Fruit fly (Drosophila melanogaster) whole organism, embryonic: ENCODE results near the gene Tlk.

Experiments
- B-H1 ChIP-seq: fragments of 200-800 bp; sonication (Bioruptor generic); IDR thresholded peaks from 3 replicates; pipeline ENCODE4 v1.3.6; 2022; ENCODE audit warnings: missing biosample characterization, missing genetic modification characterization
- CG12104 ChIP-seq: fragments of 200-800 bp; sonication (Bioruptor generic); optimal IDR thresholded peaks from 3 replicates; lab custom pipeline; 2016; ENCODE audit warnings: missing biosample characterization, missing genetic modification characterization
- CG15269 ChIP-seq: fragments of 200-800 bp; sonication (Bioruptor generic); optimal IDR thresholded peaks from 2 replicates; lab custom pipeline; 2018; ENCODE audit warnings: missing biosample characterization, mild to moderate bottlenecking, missing genetic modification characterization, moderate library complexity
- CG2202 ChIP-seq: fragments of 200-800 bp; sonication (Bioruptor generic); optimal IDR thresholded peaks from 2 replicates; lab custom pipeline; 2018; ENCODE audit warnings: missing biosample characterization, mild to moderate bottlenecking, missing genetic modification characterization
- CG30403 ChIP-seq: fragments of 200-800 bp; sonication (Bioruptor generic); optimal IDR thresholded peaks from 3 replicates; lab custom pipeline; 2016; ENCODE audit warnings: missing biosample characterization, missing genetic modification characterization
- CG31365 ChIP-seq: fragments of 200-800 bp; sonication (Bioruptor generic); optimal IDR thresholded peaks from 2 replicates; lab custom pipeline; 2018; ENCODE audit warnings: missing biosample characterization, mild to moderate bottlenecking, missing genetic modification characterization
- CG31388 ChIP-seq: fragments of 200-800 bp; sonication (Bioruptor generic); optimal IDR thresholded peaks from 2 replicates; lab custom pipeline; 2016; ENCODE audit warnings: missing biosample characterization, missing genetic modification characterization
- CG3163 ChIP-seq: fragments of 200-800 bp; sonication (Bioruptor generic); optimal IDR thresholded peaks from 3 replicates; lab custom pipeline; 2016; ENCODE audit warnings: missing biosample characterization, missing genetic modification characterization
- CG32532 ChIP-seq: fragments of 200-800 bp; sonication (Bioruptor generic); IDR thresholded peaks from 2 replicates; pipeline ENCODE4 v1.3.6; 2022; ENCODE audit warnings: missing biosample characterization, missing genetic modification characterization
- CG32767 ChIP-seq: fragments of 200-800 bp; sonication (Bioruptor generic); IDR thresholded peaks from 2 replicates; pipeline ENCODE4 v1.3.6; 2022; ENCODE audit warnings: missing biosample characterization, missing genetic modification characterization
- CG33213 ChIP-seq: fragments of 200-800 bp; sonication (Bioruptor generic); optimal IDR thresholded peaks from 3 replicates; lab custom pipeline; 2016; ENCODE audit warnings: missing biosample characterization, missing genetic modification characterization
- CG5245 ChIP-seq: fragments of 200-800 bp; sonication (Bioruptor generic); optimal IDR thresholded peaks from 3 replicates; lab custom pipeline; 2016; ENCODE audit warnings: missing biosample characterization, missing genetic modification characterization
- CG7839 ChIP-seq: fragments of 200-800 bp; sonication (Bioruptor generic); optimal IDR thresholded peaks from 3 replicates; lab custom pipeline; 2018; ENCODE audit warnings: missing biosample characterization, mild to moderate bottlenecking, missing genetic modification characterization, moderate library complexity
- CG8478 ChIP-seq: fragments of >200 bp; optimal IDR thresholded peaks from 2 replicates; lab custom pipeline; 2018
- CoRest ChIP-seq: fragments of 200-800 bp; sonication (Bioruptor generic); optimal IDR thresholded peaks from 3 replicates; lab custom pipeline; 2018; ENCODE audit warnings: missing biosample characterization, mild to moderate bottlenecking, missing genetic modification characterization, moderate library complexity
- D19A ChIP-seq: fragments of 200-800 bp; optimal IDR thresholded peaks from 3 replicates; lab custom pipeline; 2019; ENCODE audit warnings: missing biosample characterization, mild to moderate bottlenecking, missing genetic modification characterization, moderate library complexity
- Hr51 ChIP-seq, 2 experiments: fragments of 200-800 bp; sonication (Bioruptor generic); optimal IDR thresholded peaks; 2 replicates in 1 of 2; 3 replicates in 1 of 2; lab custom pipeline; 2016 to 2018; ENCODE audit warnings: missing biosample characterization in 2 of 2, missing genetic modification characterization in 2 of 2, mild to moderate bottlenecking in 1 of 2, moderate library complexity in 1 of 2
- Lim3 ChIP-seq: fragments of 200-800 bp; sonication (Bioruptor generic); IDR thresholded peaks from 2 replicates; pipeline ENCODE4 v1.3.6; 2022; ENCODE audit warnings: missing biosample characterization, missing genetic modification characterization
- Med ChIP-seq: fragments of 200-800 bp; sonication (Bioruptor generic); peaks from one replicate; lab custom pipeline; 2016; ENCODE audit warnings: missing biosample characterization, missing genetic modification characterization, mild to moderate bottlenecking, inconsistent platforms, moderate library complexity
- NC2α ChIP-seq: fragments of 200-800 bp; sonication (Bioruptor generic); optimal IDR thresholded peaks from 2 replicates; lab custom pipeline; 2016; ENCODE audit warnings: missing biosample characterization, missing genetic modification characterization
- NC2β ChIP-seq: fragments of 200-800 bp; sonication (Bioruptor generic); optimal IDR thresholded peaks from 2 replicates; lab custom pipeline; 2016; ENCODE audit warnings: missing biosample characterization, missing genetic modification characterization
- Nf-YB ChIP-seq: fragments of 200-800 bp; sonication (Bioruptor generic); optimal IDR thresholded peaks from 3 replicates; lab custom pipeline; 2019; ENCODE audit warnings: missing biosample characterization, mild to moderate bottlenecking, missing genetic modification characterization, moderate library complexity
- NfI ChIP-seq: fragments of 200-800 bp; sonication (Bioruptor generic); optimal IDR thresholded peaks from 3 replicates; lab custom pipeline; 2018; ENCODE audit warnings: missing biosample characterization, mild to moderate bottlenecking, missing genetic modification characterization, moderate library complexity
- Ptx1 ChIP-seq: fragments of 200-800 bp; sonication (Bioruptor generic); IDR thresholded peaks from 2 replicates; pipeline ENCODE4 v1.3.6; 2022; ENCODE audit warnings: missing biosample characterization, missing genetic modification characterization
- Ravus ChIP-seq: fragments of 200-800 bp; sonication (Bioruptor generic); IDR thresholded peaks from 2 replicates; pipeline ENCODE4 v1.3.6; 2022; ENCODE audit warnings: missing biosample characterization, missing genetic modification characterization
- Rfx ChIP-seq: fragments of 200-800 bp; sonication (Bioruptor generic); IDR thresholded peaks from 2 replicates; pipeline ENCODE4 v1.3.6; 2022; ENCODE audit warnings: missing biosample characterization, missing genetic modification characterization
- Ssrp ChIP-seq: fragments of 200-800 bp; sonication (Bioruptor generic); optimal IDR thresholded peaks from 2 replicates; lab custom pipeline; 2018; ENCODE audit warnings: missing biosample characterization, mild to moderate bottlenecking, missing genetic modification characterization, moderate library complexity
- bsh ChIP-seq, 2 experiments: fragments of 200-800 bp; sonication (Bioruptor generic); optimal IDR thresholded peaks; 2 replicates each; lab custom pipeline; 2017 to 2018; ENCODE audit warnings: mild to moderate bottlenecking in 2 of 2, missing biosample characterization in 2 of 2, missing genetic modification characterization in 2 of 2, moderate library complexity in 1 of 2
- btn ChIP-seq: fragments of 200-800 bp; sonication (Bioruptor generic); optimal IDR thresholded peaks from 2 replicates; lab custom pipeline; 2016; ENCODE audit warnings: missing biosample characterization, missing genetic modification characterization
- caup ChIP-seq: fragments of 200-800 bp; sonication (Bioruptor generic); optimal IDR thresholded peaks from 3 replicates; lab custom pipeline; 2017; ENCODE audit warnings: missing biosample characterization, mild to moderate bottlenecking, missing genetic modification characterization, moderate library complexity; ENCODE audit not compliant: severe bottlenecking
- crol ChIP-seq: fragments of 200-800 bp; sonication (Bioruptor generic); IDR thresholded peaks from 2 replicates; pipeline ENCODE4 v1.3.6; 2022; ENCODE audit warnings: missing biosample characterization, missing genetic modification characterization
- dmrt99B ChIP-seq: fragments of 200-800 bp; sonication (Bioruptor generic); optimal IDR thresholded peaks from 2 replicates; lab custom pipeline; 2018; ENCODE audit warnings: missing biosample characterization, mild to moderate bottlenecking, missing genetic modification characterization, moderate library complexity
- eve ChIP-seq, 2 experiments: fragments of >200 bp; optimal IDR thresholded peaks; 2 replicates each; lab custom pipeline; 2017; ENCODE audit warnings: missing biosample characterization in 2 of 2, missing genetic modification characterization in 2 of 2
- fd96Cb ChIP-seq: fragments of 200-800 bp; sonication (Bioruptor generic); optimal IDR thresholded peaks from 2 replicates; lab custom pipeline; 2018; ENCODE audit warnings: missing biosample characterization, mild to moderate bottlenecking, missing genetic modification characterization, moderate library complexity
- gem ChIP-seq: fragments of 200-800 bp; sonication (Bioruptor generic); optimal IDR thresholded peaks from 2 replicates; lab custom pipeline; 2019; ENCODE audit warnings: missing biosample characterization, mild to moderate bottlenecking, missing genetic modification characterization, moderate library complexity
- gfzf ChIP-seq: fragments of 200-800 bp; sonication (Bioruptor generic); optimal IDR thresholded peaks from 2 replicates; lab custom pipeline; 2016; ENCODE audit warnings: missing biosample characterization, mild to moderate bottlenecking, missing genetic modification characterization, moderate library complexity
- grau ChIP-seq: fragments of 200-800 bp; optimal IDR thresholded peaks from 3 replicates; lab custom pipeline; 2019; ENCODE audit warnings: missing biosample characterization, mild to moderate bottlenecking, missing genetic modification characterization, moderate library complexity
- hb ChIP-seq: fragments of 200-800 bp; sonication (Bioruptor generic); IDR thresholded peaks from 3 replicates; pipeline ENCODE4 v1.3.6; 2022; ENCODE audit warnings: missing biosample characterization, missing genetic modification characterization; ENCODE audit not compliant: partially characterized antibody
- kah ChIP-seq: fragments of 200-800 bp; sonication (Bioruptor generic); optimal IDR thresholded peaks from 2 replicates; lab custom pipeline; 2018; ENCODE audit warnings: missing biosample characterization, mild to moderate bottlenecking, missing genetic modification characterization
- kni ChIP-seq: fragments of 200-800 bp; sonication (Bioruptor generic); optimal IDR thresholded peaks from 3 replicates; lab custom pipeline; 2017; ENCODE audit warnings: mild to moderate bottlenecking, missing biosample characterization, missing genetic modification reagents, missing genetic modification characterization
- lbe ChIP-seq: fragments of 200-800 bp; sonication (Bioruptor generic); optimal IDR thresholded peaks from 2 replicates; lab custom pipeline; 2016; ENCODE audit warnings: missing biosample characterization, mild to moderate bottlenecking, missing genetic modification characterization
- nerfin-2 ChIP-seq: fragments of 200-800 bp; sonication (Bioruptor generic); IDR thresholded peaks from 2 replicates; pipeline ENCODE4 v1.3.6; 2022; ENCODE audit warnings: missing biosample characterization, missing genetic modification characterization; ENCODE audit not compliant: partially characterized antibody
- pb ChIP-seq: fragments of 200-800 bp; sonication (Bioruptor generic); optimal IDR thresholded peaks from 3 replicates; lab custom pipeline; 2016; ENCODE audit warnings: missing biosample characterization, missing genetic modification characterization
- repo ChIP-seq: fragments of 200-800 bp; sonication (Bioruptor generic); optimal IDR thresholded peaks from 2 replicates; lab custom pipeline; 2016; ENCODE audit warnings: missing biosample characterization, missing genetic modification characterization
- sens ChIP-seq: fragments of 200-800 bp; sonication (Bioruptor generic); peaks from one replicate; lab custom pipeline; 2016; ENCODE audit warnings: missing biosample characterization, missing genetic modification characterization
- slbo ChIP-seq: fragments of 200-800 bp; sonication (Bioruptor generic); IDR thresholded peaks from 2 replicates; pipeline ENCODE4 v1.3.6; 2022; ENCODE audit warnings: missing biosample characterization, missing genetic modification characterization
- stc ChIP-seq: fragments of 200-800 bp; sonication (Bioruptor generic); IDR thresholded peaks from 2 replicates; pipeline ENCODE4 v1.3.6; 2022; ENCODE audit warnings: missing biosample characterization, missing genetic modification characterization
- trem ChIP-seq: fragments of 200-800 bp; optimal IDR thresholded peaks from 3 replicates; lab custom pipeline; 2019; ENCODE audit warnings: missing biosample characterization, mild to moderate bottlenecking, missing genetic modification characterization, moderate library complexity
- unpg ChIP-seq: fragments of 200-800 bp; sonication (Bioruptor generic); optimal IDR thresholded peaks from 3 replicates; lab custom pipeline; 2018; ENCODE audit warnings: missing biosample characterization, mild to moderate bottlenecking, missing genetic modification characterization, moderate library complexity

Gene Tlk

DNA sequence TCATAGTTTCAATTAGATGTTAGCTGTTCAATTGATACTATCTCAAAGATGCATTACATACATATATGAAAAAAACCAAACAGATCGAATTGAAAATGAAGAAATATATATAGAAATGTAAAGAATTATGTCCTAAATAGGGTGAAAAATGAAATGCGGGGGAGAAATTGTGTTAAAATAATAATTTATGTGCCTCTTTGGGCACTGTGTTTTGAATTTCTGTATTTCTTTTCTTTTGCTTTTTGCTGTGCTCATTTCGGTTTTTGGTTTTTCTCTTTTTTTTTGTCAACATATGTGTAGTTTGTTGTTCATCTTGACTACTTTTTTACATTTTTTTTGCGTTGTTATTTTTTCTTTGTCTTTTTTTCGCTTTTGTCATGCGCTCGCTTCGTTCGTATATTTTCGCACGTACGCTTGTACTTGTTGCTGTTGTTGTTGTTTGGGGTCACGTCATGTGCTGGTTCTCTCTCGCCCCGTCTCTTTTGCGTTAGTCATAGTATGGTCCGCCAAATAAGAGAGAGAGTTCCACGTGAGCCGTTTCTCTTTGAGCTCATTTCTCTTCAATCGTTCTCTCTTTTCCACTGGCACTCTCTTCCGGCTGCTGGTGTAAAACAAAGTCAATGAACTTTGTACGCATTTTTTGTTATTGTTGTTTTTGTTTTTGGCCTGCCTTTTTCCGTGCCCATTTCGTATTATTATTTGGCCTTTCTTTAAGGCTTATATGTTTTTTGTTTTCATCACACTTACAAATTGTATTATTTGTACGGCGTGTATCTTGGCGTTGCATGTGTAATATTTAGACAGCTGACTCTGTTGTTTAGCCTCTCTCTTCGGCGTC is 24.4 kb upstream of the Tlk start:
- TF ChIP-seq CG12104 (no peak), B-H1 (GFP tag; lab: Robert Waterston, UW) (no peak), Nf-YB (GFP tag; lab: Kevin White, UChicago) (no peak), repo (GFP tag; lab: Kevin White, UChicago) (no peak), NfI (GFP tag; lab: Kevin White, UChicago) (no peak), CG31388 (GFP tag; lab: Kevin White, UChicago) (no peak), unpg (peak; percentile 4), slbo (GFP tag; lab: Robert Waterston, UW) (peak; percentile 34; the same call in 1 of the 2 replicates), pb (GFP tag; lab: Kevin White, UChicago) (no peak), NC2β (GFP tag; lab: Kevin White, UChicago) (no peak), Ravus (GFP tag; lab: Robert Waterston, UW) (no peak), CG32767 (GFP tag; lab: Robert Waterston, UW) (no peak), stc (GFP tag; lab: Robert Waterston, UW) (peak; percentile 38; the same call in 1 of the 2 replicates), CG32532 (GFP tag; lab: Robert Waterston, UW) (peak; percentile 20; the same call in 1 of the 2 replicates), CG3163 (GFP tag; lab: Kevin White, UChicago) (peak; percentile 99), hb (no peak), btn (GFP tag; lab: Kevin White, UChicago) (no peak), Med (peak; percentile 41), lbe (GFP tag; lab: Kevin White, UChicago) (peak; percentile 33), grau (peak; percentile 30), CG5245 (GFP tag; lab: Kevin White, UChicago) (no peak), Rfx (GFP tag; lab: Robert Waterston, UW) (0 out of 2 replicates have a peak, but pooled peaks have one; percentile 13), dmrt99B (peak; percentile 6), D19A (tag; lab: Kevin White, UChicago) (no peak), fd96Cb (tag; lab: Kevin White, UChicago) (no peak), Hr51 (GFP tag; optimal IDR thresholded peaks at IDR 0.05; lab: Kevin White, UChicago) (peak in 1 of 2 experiments; percentile 49), CG31365 (tag; lab: Kevin White, UChicago) (peak; percentile 6), Ssrp (peak; percentile 30), CG8478 (lab: Kevin White, UChicago) (no peak), eve (GFP tag; optimal IDR thresholded peaks at IDR 0.05; lab: Kevin White, UChicago) (peak in 1 of 2 experiments; percentile 3), crol (no peak), caup (no peak), trem (no peak), bsh (GFP tag; optimal IDR thresholded peaks at IDR 0.05; lab: Kevin White, UChicago) (peak in 1 of 2 experiments; percentile 86), gfzf (GFP tag; lab: Kevin White, UChicago) (no peak), CG33213 (GFP tag; lab: Kevin White, UChicago) (no peak), CG2202 (tag; lab: Kevin White, UChicago) (no peak), kni (GFP tag; lab: Kevin White, UChicago) (peak; percentile 18), CG30403 (GFP tag; lab: Kevin White, UChicago) (peak; percentile 45), nerfin-2 (GFP tag; lab: Robert Waterston, UW) (no peak), gem (tag; lab: Kevin White, UChicago) (peak; percentile 59), NC2α (GFP tag; lab: Kevin White, UChicago) (no peak), CG15269 (no peak), Lim3 (GFP tag; lab: Robert Waterston, UW) (no peak), CG7839 (peak; percentile 36), kah (GFP tag; lab: Kevin White, UChicago) (peak; percentile 19), CoRest (tag; lab: Kevin White, UChicago) (peak; percentile 22), Ptx1 (GFP tag; lab: Robert Waterston, UW) (no peak), sens (GFP tag; lab: Kevin White, UChicago) (peak; percentile 73)
